Worm (Caenorhabditis elegans): ENCODE measurements around the gene F20D6.8.

DNA sequence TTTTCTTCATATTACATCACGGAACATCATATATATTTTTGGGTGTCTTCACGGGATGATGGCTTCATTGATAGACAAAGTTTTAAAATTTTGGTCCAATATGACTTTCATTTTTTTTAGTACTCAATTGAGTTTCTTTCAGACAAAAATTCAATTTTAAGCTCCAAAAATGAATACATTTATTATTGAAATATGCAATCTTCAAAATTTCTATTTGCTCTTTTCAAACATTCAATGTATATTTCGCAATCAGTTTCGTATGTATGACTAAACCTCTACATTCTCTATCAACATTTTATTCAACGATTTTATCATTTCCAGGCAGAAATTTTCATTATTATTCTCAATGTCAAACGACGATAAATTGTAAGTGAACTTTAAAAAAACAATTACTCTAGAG, 15.3 kb upstream of the F20D6.8 start, which contains the start of gene srp-8:
- TF ChIP-seq nhr-237 (tag; optimal IDR thresholded peaks at IDR 0.05), result no peak
- no peak for TF ChIP-seq ztf-11 (tag; optimal IDR thresholded peaks at IDR 0.05)
- no peak for TF ChIP-seq elt-3 (tag; optimal IDR thresholded peaks at IDR 0.05)
- no peak for TF ChIP-seq nhr-11 (tag; optimal IDR thresholded peaks at IDR 0.05)
- no peak for TF ChIP-seq egl-27 (tag; optimal IDR thresholded peaks at IDR 0.05)
- TF ChIP-seq R02D3.7 (tag; optimal IDR thresholded peaks at IDR 0.05), result no peak
